Worm (Caenorhabditis elegans) whole organism, L3 larva: Measurements from ENCODE around the gene C08G5.6.

ENCODE experiments used
- ama-1 ChIP-seq: fragments of 150-350 bp; optimal IDR thresholded peaks from 2 replicates; lab custom pipeline; 2018
- jun-1 ChIP-seq: fragments of 150-350 bp; optimal IDR thresholded peaks from 2 replicates; lab custom pipeline; 2014; ENCODE audit warnings: missing biosample characterization, missing genetic modification reagents, missing genetic modification characterization
- nhr-25 ChIP-seq: sonication (generic microtip); optimal IDR thresholded peaks from 2 replicates; lab custom pipeline; 2017; ENCODE audit warnings: missing biosample characterization, missing genetic modification characterization
- pqm-1 ChIP-seq: fragments of 150-350 bp; optimal IDR thresholded peaks from 2 replicates; lab custom pipeline; 2017; ENCODE audit warnings: missing biosample characterization, missing genetic modification characterization, inconsistent platforms

ce11 chrII:783532-783931 is 13.2 kb downstream of the C08G5.6 start, which contains the start of gene Y39F10A.6:
- TF ChIP-seq ama-1 (lab: Kevin White, UChicago) (no peak), nhr-25 (no peak), jun-1 (no peak), pqm-1 (tag; lab: Kevin White, UChicago) (no peak)
